Fruit fly (Drosophila melanogaster): ENCODE results near the gene CG32988.

Gene CG32988

DNA sequence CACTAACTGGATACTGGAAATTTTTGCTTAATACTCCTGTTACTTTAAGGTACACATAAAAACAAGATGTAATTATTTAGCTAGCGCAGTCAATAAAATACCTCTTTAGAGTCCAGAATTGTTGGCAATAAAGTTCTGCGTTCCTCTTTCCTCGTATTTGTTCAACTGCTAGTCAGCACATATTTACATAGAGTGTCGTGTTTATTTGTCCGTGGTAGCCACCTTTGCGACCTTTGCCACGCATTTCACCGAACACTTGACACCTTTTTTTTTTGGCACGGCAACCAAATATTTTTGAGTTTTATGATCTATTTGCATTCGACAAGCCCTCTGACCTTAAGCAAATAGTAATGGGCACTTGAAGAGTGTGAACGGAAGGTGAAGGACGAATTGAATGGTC lies 18.7 kb upstream of the CG32988 start (continued):
- TF ChIP-seq Trl (optimal IDR thresholded peaks at IDR 0.05), result no peak
- peak; percentile 85 for TF ChIP-seq Trl (GFP tag; optimal IDR thresholded peaks at IDR 0.05)
- TF ChIP-seq lola (GFP tag; optimal IDR thresholded peaks at IDR 0.05), result peak in 1 of 3 experiments; percentile 63
- TF ChIP-seq usp (GFP tag; optimal IDR thresholded peaks at IDR 0.05), result no peak
- peak; percentile 45 for TF ChIP-seq Blimp-1 (GFP tag; optimal IDR thresholded peaks at IDR 0.05)
- peak; percentile 72 for TF ChIP-seq tup (GFP tag; optimal IDR thresholded peaks at IDR 0.05)
- TF ChIP-seq vfl (GFP tag; optimal IDR thresholded peaks at IDR 0.05), result peak; percentile 78
- no peak for TF ChIP-seq phol (tag; optimal IDR thresholded peaks at IDR 0.05)
- peak; percentile 57; the same call in 1 of the 2 replicates for TF ChIP-seq sens-2 (GFP tag; IDR thresholded peaks at IDR 0.05)
- TF ChIP-seq pnt (GFP tag; optimal IDR thresholded peaks at IDR 0.05), result peak; percentile 50
- TF ChIP-seq Bteb2 (GFP tag; optimal IDR thresholded peaks at IDR 0.05), result peak; percentile 59
- TF ChIP-seq CHES-1-like (GFP tag; optimal IDR thresholded peaks at IDR 0.05), result peak; percentile 95
- TF ChIP-seq CG30431 (GFP tag; optimal IDR thresholded peaks at IDR 0.05), result peak; percentile 78
- peak; percentile 26; the same call in 1 of the 3 replicates for TF ChIP-seq CG2889 (GFP tag; IDR thresholded peaks at IDR 0.05)
- TF ChIP-seq sr (GFP tag; IDR thresholded peaks at IDR 0.05), result no peak
- peak; percentile 70 for TF ChIP-seq CG7987 (GFP tag; optimal IDR thresholded peaks at IDR 0.05)
- TF ChIP-seq pros (GFP tag; optimal IDR thresholded peaks at IDR 0.05), result no peak
- TF ChIP-seq ken (GFP tag; IDR thresholded peaks at IDR 0.05), result 0 out of 3 replicates have a peak, but pooled peaks have one; percentile 42
- TF ChIP-seq CG12659 (GFP tag; optimal IDR thresholded peaks at IDR 0.05), result peak; percentile 74
- peak; percentile 74 for TF ChIP-seq CG1024 (GFP tag; IDR thresholded peaks at IDR 0.05)
- TF ChIP-seq peb (GFP tag; IDR thresholded peaks at IDR 0.05), result no peak
- no peak for TF ChIP-seq CG7963 (GFP tag; IDR thresholded peaks at IDR 0.05; ENCODE audit: partially characterized antibody)
- TF ChIP-seq sima (GFP tag; optimal IDR thresholded peaks at IDR 0.05), result peak; percentile 62
- peak; percentile 89 for TF ChIP-seq da (GFP tag; optimal IDR thresholded peaks at IDR 0.05)
- no peak for TF ChIP-seq Scr (GFP tag; IDR thresholded peaks at IDR 0.05; ENCODE audit: partially characterized antibody)
- TF ChIP-seq shn (GFP tag; optimal IDR thresholded peaks at IDR 0.05), result peak; percentile 68
- no peak for TF ChIP-seq Lim3 (GFP tag; IDR thresholded peaks at IDR 0.05)
- TF ChIP-seq CG1647 (GFP tag; optimal IDR thresholded peaks at IDR 0.05), result peak; percentile 73
- TF ChIP-seq CG2712 (tag; optimal IDR thresholded peaks at IDR 0.05), result peak; percentile 56
- TF ChIP-seq Lpt (GFP tag; optimal IDR thresholded peaks at IDR 0.05), result no peak
- TF ChIP-seq CG17612 (GFP tag; IDR thresholded peaks at IDR 0.05), result no peak
- TF ChIP-seq lov (optimal IDR thresholded peaks at IDR 0.05), result no peak
- TF ChIP-seq lov (GFP tag; IDR thresholded peaks at IDR 0.05), result peak; percentile 79; the same call in 2 of the 3 replicates
- TF ChIP-seq CG4854 (GFP tag; optimal IDR thresholded peaks at IDR 0.05), result peak; percentile 76
- TF ChIP-seq CG9817 (tag; optimal IDR thresholded peaks at IDR 0.05), result peak; percentile 67
- TF ChIP-seq oc (tag; optimal IDR thresholded peaks at IDR 0.05), result peak; percentile 76
- peak; percentile 96 for TF ChIP-seq CG2875 (GFP tag; optimal IDR thresholded peaks at IDR 0.05)
- TF ChIP-seq nau (GFP tag; optimal IDR thresholded peaks at IDR 0.05), result peak; percentile 59
- TF ChIP-seq CG15269 (tag; optimal IDR thresholded peaks at IDR 0.05), result no peak
- TF ChIP-seq amos (GFP tag; IDR thresholded peaks at IDR 0.05; ENCODE audit: partially characterized antibody), result no peak
- no peak for TF ChIP-seq Bgb (GFP tag; IDR thresholded peaks at IDR 0.05; ENCODE audit: partially characterized antibody)
- TF ChIP-seq CG6654 (GFP tag; optimal IDR thresholded peaks at IDR 0.05), result no peak
- peak; percentile 78 for TF ChIP-seq CG17328 (GFP tag; IDR thresholded peaks at IDR 0.05)
- peak; percentile 41; the same call in 1 of the 2 replicates for TF ChIP-seq ranshi (GFP tag; IDR thresholded peaks at IDR 0.05)
- TF ChIP-seq ftz-f1 (GFP tag; optimal IDR thresholded peaks at IDR 0.05), result no peak
- TF ChIP-seq ATbp (GFP tag; optimal IDR thresholded peaks at IDR 0.05), result peak; percentile 94
- TF ChIP-seq bcd (GFP tag; optimal IDR thresholded peaks at IDR 0.05), result peak; percentile 59
- peak; percentile 33 for TF ChIP-seq crc (GFP tag; optimal IDR thresholded peaks at IDR 0.05)
- peak; percentile 67 for TF ChIP-seq CG8359 (GFP tag; optimal IDR thresholded peaks at IDR 0.05; ENCODE audit: borderline replicate concordance)
- TF ChIP-seq CG11085 (GFP tag; IDR thresholded peaks at IDR 0.05), result no peak
- TF ChIP-seq ara (GFP tag; IDR thresholded peaks at IDR 0.05), result peak; percentile 75
